Worm (Caenorhabditis elegans) whole organism, L3 larva: ENCODE measurements around the gene nlp-45.

Experiments used
- R02D3.7 ChIP-seq: fragments of 150-350 bp; optimal IDR thresholded peaks from 2 replicates; lab custom pipeline; 2014; ENCODE audit warnings: missing biosample characterization, missing genetic modification characterization
- ZK546.5 ChIP-seq: sonication (generic microtip); optimal IDR thresholded peaks from 2 replicates; lab custom pipeline; 2017; ENCODE audit warnings: missing biosample characterization, missing genetic modification characterization
- aly-2 ChIP-seq: fragments of 150-350 bp; optimal IDR thresholded peaks from 2 replicates; lab custom pipeline; 2014; ENCODE audit warnings: missing biosample characterization, missing genetic modification characterization
- ceh-16 ChIP-seq: sonication (generic microtip); optimal IDR thresholded peaks from 2 replicates; lab custom pipeline; 2017; ENCODE audit warnings: missing biosample characterization, missing genetic modification characterization
- ceh-28 ChIP-seq: fragments of 150-350 bp; optimal IDR thresholded peaks from 2 replicates; lab custom pipeline; 2014; ENCODE audit warnings: missing biosample characterization, missing genetic modification reagents, missing genetic modification characterization
- ceh-82 ChIP-seq: fragments of 150-350 bp; optimal IDR thresholded peaks from 2 replicates; lab custom pipeline; 2014; ENCODE audit warnings: missing biosample characterization, missing genetic modification characterization
- ceh-9 ChIP-seq: sonication (generic microtip); optimal IDR thresholded peaks from 2 replicates; lab custom pipeline; 2018; ENCODE audit warnings: missing biosample characterization, missing genetic modification characterization
- egl-5 ChIP-seq: fragments of 150-350 bp; optimal IDR thresholded peaks from 2 replicates; lab custom pipeline; 2017; ENCODE audit warnings: missing biosample characterization, missing genetic modification reagents, missing genetic modification characterization, inconsistent platforms
- elt-1 ChIP-seq: fragments of 150-350 bp; optimal IDR thresholded peaks from 2 replicates; lab custom pipeline; 2014; ENCODE audit warnings: missing biosample characterization, missing genetic modification characterization
- elt-2 ChIP-seq: sonication (generic microtip); optimal IDR thresholded peaks from 2 replicates; lab custom pipeline; 2016; ENCODE audit warnings: missing genetic modification reagents, mild to moderate bottlenecking, missing genetic modification characterization, missing compliant biosample characterization
- elt-3 ChIP-seq, 3 experiments: fragments of 150-350 bp in 1 of 3; sonication (generic microtip) in 2 of 3; optimal IDR thresholded peaks; 2 replicates in 2 of 3; 4 replicates in 1 of 3; lab custom pipeline; 2014 to 2017; ENCODE audit warnings: missing biosample characterization in 3 of 3, missing genetic modification characterization in 3 of 3
- eor-1 ChIP-seq, 2 experiments: fragments of 150-350 bp; optimal IDR thresholded peaks; 2 replicates each; lab custom pipeline; 2014 to 2018; ENCODE audit warnings: missing biosample characterization in 2 of 2, missing genetic modification characterization in 2 of 2
- fkh-10 ChIP-seq: sonication (generic microtip); optimal IDR thresholded peaks from 2 replicates; lab custom pipeline; 2017; ENCODE audit warnings: missing biosample characterization, missing genetic modification reagents, missing genetic modification characterization
- fkh-2 ChIP-seq: fragments of 150-350 bp; optimal IDR thresholded peaks from 2 replicates; lab custom pipeline; 2014; ENCODE audit warnings: missing biosample characterization, missing genetic modification reagents, missing genetic modification characterization
- fos-1 ChIP-seq: fragments of 150-350 bp; optimal IDR thresholded peaks from 2 replicates; lab custom pipeline; 2014; ENCODE audit warnings: missing biosample characterization, missing genetic modification characterization
- jun-1 ChIP-seq: fragments of 150-350 bp; optimal IDR thresholded peaks from 2 replicates; lab custom pipeline; 2014; ENCODE audit warnings: missing biosample characterization, missing genetic modification reagents, missing genetic modification characterization
- lin-15B ChIP-seq: fragments of 150-350 bp; optimal IDR thresholded peaks from 2 replicates; lab custom pipeline; 2014; ENCODE audit warnings: missing biosample characterization, missing genetic modification characterization
- lin-39 ChIP-seq: fragments of 150-350 bp; optimal IDR thresholded peaks from 2 replicates; lab custom pipeline; 2018; ENCODE audit warnings: missing biosample characterization, missing genetic modification reagents, missing genetic modification characterization
- mdl-1 ChIP-seq: fragments of 150-350 bp; optimal IDR thresholded peaks from 2 replicates; lab custom pipeline; 2014; ENCODE audit warnings: missing biosample characterization, missing genetic modification characterization
- nhr-23 ChIP-seq: fragments of 150-350 bp; optimal IDR thresholded peaks from 2 replicates; lab custom pipeline; 2014; ENCODE audit warnings: missing biosample characterization, missing genetic modification reagents, missing genetic modification characterization
- nhr-237 ChIP-seq: fragments of 150-350 bp; optimal IDR thresholded peaks from 2 replicates; lab custom pipeline; 2014; ENCODE audit warnings: missing biosample characterization, missing genetic modification characterization
- nhr-28 ChIP-seq: fragments of 150-350 bp; optimal IDR thresholded peaks from 2 replicates; lab custom pipeline; 2014; ENCODE audit warnings: missing biosample characterization, missing genetic modification characterization
- nhr-43 ChIP-seq: sonication (generic microtip); optimal IDR thresholded peaks from 2 replicates; lab custom pipeline; 2016; ENCODE audit warnings: mild to moderate bottlenecking, missing genetic modification characterization, missing compliant biosample characterization; ENCODE audit not compliant: poor library complexity, severe bottlenecking
- nhr-67 ChIP-seq: fragments of 150-350 bp; optimal IDR thresholded peaks from 2 replicates; lab custom pipeline; 2014; ENCODE audit warnings: missing biosample characterization, missing genetic modification characterization
- nhr-76 ChIP-seq: fragments of 150-350 bp; sonication (generic microtip); optimal IDR thresholded peaks from 5 replicates; lab custom pipeline; 2014; ENCODE audit warnings: missing biosample characterization, missing genetic modification characterization
- nhr-77 ChIP-seq: fragments of 150-350 bp; optimal IDR thresholded peaks from 2 replicates; lab custom pipeline; 2014; ENCODE audit warnings: missing biosample characterization, missing genetic modification characterization
- pha-4 ChIP-seq: fragments of 150-350 bp; optimal IDR thresholded peaks from 2 replicates; lab custom pipeline; 2014; ENCODE audit warnings: missing biosample characterization, missing genetic modification reagents, missing genetic modification characterization
- pqm-1 ChIP-seq: fragments of 150-350 bp; optimal IDR thresholded peaks from 2 replicates; lab custom pipeline; 2017; ENCODE audit warnings: missing biosample characterization, missing genetic modification characterization, inconsistent platforms
- sea-2 ChIP-seq: fragments of 150-350 bp; sonication (generic microtip); optimal IDR thresholded peaks from 4 replicates; lab custom pipeline; 2014; ENCODE audit warnings: missing biosample characterization, missing genetic modification reagents, missing genetic modification characterization
- skn-1 ChIP-seq: fragments of 150-350 bp; optimal IDR thresholded peaks from 2 replicates; lab custom pipeline; 2014; ENCODE audit warnings: missing biosample characterization, missing genetic modification characterization
- snpc-4 ChIP-seq: fragments of 150-350 bp; optimal IDR thresholded peaks from 2 replicates; lab custom pipeline; 2014; ENCODE audit warnings: missing biosample characterization, missing genetic modification characterization
- tbx-2 ChIP-seq: sonication (generic microtip); optimal IDR thresholded peaks from 2 replicates; lab custom pipeline; 2016; ENCODE audit warnings: mild to moderate bottlenecking, missing genetic modification characterization, missing compliant biosample characterization
- zag-1 ChIP-seq: fragments of 150-350 bp; optimal IDR thresholded peaks from 2 replicates; lab custom pipeline; 2014; ENCODE audit warnings: missing biosample characterization, missing genetic modification characterization
- ztf-4 ChIP-seq: fragments of 150-350 bp; optimal IDR thresholded peaks from 2 replicates; lab custom pipeline; 2014; ENCODE audit warnings: missing biosample characterization, missing genetic modification characterization

The nlp-45 gene

ce11 chrX:2381282-2381681 is 43.2 kb upstream of the nlp-45 start, which contains the start of gene F47G3.4:
Gene F47G3.4, plus strand, starts transcription at chrX:2381582.
- TF ChIP-seq nhr-23 (tag; lab: Kevin White, UChicago) = no peak
- TF ChIP-seq lin-15B (tag; lab: Kevin White, UChicago) = no peak
- TF ChIP-seq egl-5 (tag; lab: Kevin White, UChicago) = no peak
- no peak for TF ChIP-seq ZK546.5 (tag; lab: Kevin White, UChicago)
- no peak for TF ChIP-seq jun-1 (tag; lab: Kevin White, UChicago)
- TF ChIP-seq elt-1 (tag; lab: Kevin White, UChicago) = no peak
- no peak for TF ChIP-seq fkh-10 (GFP tag; lab: Kevin White, UChicago)
- TF ChIP-seq skn-1 (tag; lab: Kevin White, UChicago) = no peak
- no peak for TF ChIP-seq zag-1
- no peak for TF ChIP-seq tbx-2

- TF ChIP-seq R02D3.7 (tag; lab: Kevin White, UChicago) (no peak), aly-2 (no peak), ceh-9 (tag; lab: Kevin White, UChicago) (no peak), eor-1 (tag; optimal IDR thresholded peaks at IDR 0.05; lab: Kevin White, UChicago) (no peak), ceh-16 (no peak), fkh-2 (tag; lab: Kevin White, UChicago) (no peak), nhr-28 (tag; lab: Kevin White, UChicago) (no peak), elt-3 (tag; optimal IDR thresholded peaks at IDR 0.05; lab: Kevin White, UChicago) (no peak), fkh-10 (GFP tag; lab: Kevin White, UChicago) (no peak), snpc-4 (tag; lab: Kevin White, UChicago) (no peak), lin-39 (tag; lab: Kevin White, UChicago) (no peak), nhr-77 (tag; lab: Kevin White, UChicago) (no peak), nhr-43 (tag; lab: Kevin White, UChicago) (no peak), ceh-82 (tag; lab: Kevin White, UChicago) (no peak), egl-5 (tag; lab: Kevin White, UChicago) (no peak), nhr-76 (tag; lab: Kevin White, UChicago) (no peak), nhr-67 (tag; lab: Kevin White, UChicago) (no peak)
- TF ChIP-seq, all 47 proteins: peak for 0
Measured at ce11 chrX:2380818-2381217, 42.7 kb upstream of the nlp-45 start.

ce11 chrX:2375300-2376035 is 37.4 kb upstream of the nlp-45 start, which contains the start of gene F47G3.3:
Gene F47G3.3, plus strand, starts transcription at chrX:2375985.
- TF ChIP-seq ceh-82 (tag; lab: Kevin White, UChicago) (no peak), nhr-237 (no peak)

DNA sequence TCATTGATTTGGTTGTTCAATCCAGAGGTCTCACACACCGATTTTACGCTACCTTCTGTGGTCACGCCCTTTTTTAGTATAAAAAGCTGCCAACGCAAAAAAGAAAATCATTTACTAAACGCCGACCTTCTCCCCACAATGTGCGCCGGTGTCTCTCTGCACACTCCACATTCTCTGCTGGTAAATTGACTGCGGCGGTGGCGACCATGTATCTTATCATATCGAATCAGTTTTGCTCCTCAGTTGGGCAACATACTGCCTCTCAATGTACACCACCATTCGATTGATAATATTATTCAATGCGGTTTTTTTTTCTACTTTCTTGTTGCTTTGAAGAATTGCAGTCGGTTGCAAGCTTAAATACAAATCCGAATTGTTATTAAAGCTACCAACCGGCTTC is 34.0 kb upstream of the nlp-45 start:
- peak; percentile 81 for TF ChIP-seq elt-2 (tag; lab: Kevin White, UChicago)
- TF ChIP-seq zag-1 = no peak
- TF ChIP-seq pha-4 (tag; lab: Kevin White, UChicago) = peak; percentile 18
- TF ChIP-seq pqm-1 = peak; percentile 69
- TF ChIP-seq ceh-16 = no peak

DNA sequence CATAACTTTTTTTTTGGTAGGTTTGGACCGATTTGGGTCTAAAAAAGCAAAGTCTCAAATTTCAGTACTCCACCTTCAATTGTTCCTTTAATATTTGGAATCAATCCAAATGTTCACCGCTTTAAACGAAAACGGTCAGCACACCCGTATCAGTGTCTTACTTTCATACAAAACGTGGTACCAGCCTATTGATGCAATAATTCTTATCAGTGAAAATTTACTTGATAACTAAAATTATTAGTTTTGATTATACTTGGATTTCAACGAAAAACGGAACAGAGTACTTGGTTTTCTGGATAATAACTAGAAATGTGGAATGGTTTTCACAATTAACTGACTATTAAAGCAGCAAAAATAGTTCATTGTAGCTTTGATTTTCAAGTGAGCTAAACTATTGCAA is 32.5 kb upstream of the nlp-45 start:
- TF ChIP-seq nhr-237 (no peak), aly-2 (no peak), eor-1 (tag; optimal IDR thresholded peaks at IDR 0.05; lab: Kevin White, UChicago) (no peak), elt-2 (tag; lab: Kevin White, UChicago) (peak; percentile 84), mdl-1 (no peak), ceh-28 (no peak), pqm-1 (peak; percentile 88), ztf-4 (no peak)

- TF ChIP-seq sea-2 (GFP tag; lab: Kevin White, UChicago) (no peak), pha-4 (tag; lab: Kevin White, UChicago) (peak; percentile 70), nhr-76 (tag; lab: Kevin White, UChicago) (no peak), pqm-1 (peak; percentile 66), fos-1 (no peak), elt-2 (tag; lab: Kevin White, UChicago) (peak; percentile 27)
Measured at ce11 chrX:2369073-2369472, 31.0 kb upstream of the nlp-45 start.
